Fruit fly (Drosophila melanogaster) whole organism, wandering third instar larva: ENCODE results near the gene CG5149.

Experiments
- Abd-B ChIP-seq: fragments of >200 bp; optimal IDR thresholded peaks from 2 replicates; lab custom pipeline; 2017; ENCODE audit warnings: missing biosample characterization, missing genetic modification characterization
- CG32264 ChIP-seq: fragments of 200-800 bp; sonication (Bioruptor generic); optimal IDR thresholded peaks from 2 replicates; lab custom pipeline; 2016; ENCODE audit warnings: missing biosample characterization, missing genetic modification characterization
- CG9705 ChIP-seq: fragments of 200-800 bp; sonication (Bioruptor generic); optimal IDR thresholded peaks from 2 replicates; lab custom pipeline; 2018; ENCODE audit warnings: missing biosample characterization, mild to moderate bottlenecking, missing genetic modification characterization
- CrebA ChIP-seq: fragments of 200-800 bp; sonication (Bioruptor generic); optimal IDR thresholded peaks from 2 replicates; lab custom pipeline; 2016; ENCODE audit warnings: missing biosample characterization, mild to moderate bottlenecking, missing genetic modification characterization, borderline replicate concordance
- Dfd ChIP-seq: fragments of >200 bp; optimal IDR thresholded peaks from 2 replicates; lab custom pipeline; 2017; ENCODE audit warnings: missing biosample characterization, missing genetic modification characterization
- Dif ChIP-seq: fragments of 200-275, 200-300 bp; sonication (Bioruptor generic); optimal IDR thresholded peaks from 2 replicates; lab custom pipeline; 2018; ENCODE audit warnings: missing biosample characterization, missing genetic modification characterization; ENCODE audit not compliant: partially characterized antibody
- GATAd ChIP-seq: sonication (Bioruptor generic); optimal IDR thresholded peaks from 2 replicates; lab custom pipeline; 2016; ENCODE audit warnings: missing biosample characterization, missing genetic modification characterization
- HLH106 ChIP-seq: fragments of 200-800 bp; optimal IDR thresholded peaks from 3 replicates; lab custom pipeline; 2019; ENCODE audit warnings: missing biosample characterization, mild to moderate bottlenecking, missing genetic modification characterization, moderate library complexity
- Hnf4 ChIP-seq: fragments of 200-800 bp; sonication (Bioruptor generic); optimal IDR thresholded peaks from 2 replicates; lab custom pipeline; 2016; ENCODE audit warnings: missing biosample characterization, mild to moderate bottlenecking, missing genetic modification characterization
- Hr78 ChIP-seq: fragments of >200 bp; optimal IDR thresholded peaks from 2 replicates; lab custom pipeline; 2017; ENCODE audit warnings: missing biosample characterization, missing genetic modification characterization
- Hr83 ChIP-seq: fragments of 200-300 bp; sonication (Bioruptor generic); optimal IDR thresholded peaks from 2 replicates; lab custom pipeline; 2016; ENCODE audit warnings: missing biosample characterization, mild to moderate bottlenecking, missing genetic modification characterization, moderate library complexity; ENCODE audit not compliant: poor library complexity, severe bottlenecking
- Jra ChIP-seq: sonication (Bioruptor generic); optimal IDR thresholded peaks from 2 replicates; lab custom pipeline; 2016; ENCODE audit warnings: missing biosample characterization, missing genetic modification characterization
- Myc ChIP-seq: fragments of >200 bp; optimal IDR thresholded peaks from 2 replicates; lab custom pipeline; 2017
- N ChIP-seq: fragments of >200 bp; optimal IDR thresholded peaks from 2 replicates; lab custom pipeline; 2018; ENCODE audit warnings: missing biosample characterization, missing external identifiers, missing genetic modification characterization
- OdsH ChIP-seq: fragments of 200-800 bp; sonication (Bioruptor generic); optimal IDR thresholded peaks from 2 replicates; lab custom pipeline; 2016; ENCODE audit warnings: missing biosample characterization, mild to moderate bottlenecking, missing genetic modification characterization
- Sp1 ChIP-seq: fragments of 200-800 bp; sonication (Bioruptor generic); optimal IDR thresholded peaks from 3 replicates; lab custom pipeline; 2019; ENCODE audit warnings: missing biosample characterization, mild to moderate bottlenecking, missing genetic modification characterization, moderate library complexity
- Vsx2 ChIP-seq: fragments of 200-300, 225-300 bp; sonication (Bioruptor generic); optimal IDR thresholded peaks from 2 replicates; lab custom pipeline; 2018; ENCODE audit warnings: missing biosample characterization, missing genetic modification characterization; ENCODE audit not compliant: partially characterized antibody
- br ChIP-seq: fragments of 200-800 bp; sonication (Bioruptor generic); optimal IDR thresholded peaks from 2 replicates; lab custom pipeline; 2016; ENCODE audit warnings: missing biosample characterization, missing genetic modification characterization
- brk ChIP-seq: fragments of 200-800 bp; sonication (Bioruptor generic); optimal IDR thresholded peaks from 2 replicates; lab custom pipeline; 2016; ENCODE audit warnings: missing biosample characterization, mild to moderate bottlenecking, missing genetic modification characterization
- dl ChIP-seq, 2 experiments: fragments of 175-275, 200-275 bp in 1 of 2; fragments of 200-275 bp in 1 of 2; sonication (Bioruptor generic); optimal IDR thresholded peaks; lab custom pipeline; 2018; ENCODE audit warnings: mild to moderate bottlenecking in 2 of 2, missing biosample characterization in 2 of 2, missing genetic modification characterization in 2 of 2, moderate library complexity in 2 of 2; ENCODE audit not compliant: partially characterized antibody in 2 of 2, insufficient read depth in 1 of 2
- dmrt93B ChIP-seq: fragments of 200-800 bp; sonication (Bioruptor generic); optimal IDR thresholded peaks from 2 replicates; lab custom pipeline; 2018; ENCODE audit warnings: missing biosample characterization, mild to moderate bottlenecking, missing genetic modification characterization
- dsf ChIP-seq: sonication (Bioruptor generic); optimal IDR thresholded peaks from 2 replicates; lab custom pipeline; 2016; ENCODE audit warnings: missing biosample characterization, missing genetic modification characterization, borderline replicate concordance
- ey ChIP-seq: fragments of 200-800 bp; sonication (Bioruptor generic); optimal IDR thresholded peaks from 2 replicates; lab custom pipeline; 2016; ENCODE audit warnings: missing biosample characterization, missing genetic modification characterization
- foxo ChIP-seq, 2 experiments: fragments of 200-800 bp; sonication (Bioruptor generic); optimal IDR thresholded peaks; 2 replicates in 1 of 2; 3 replicates in 1 of 2; lab custom pipeline; 2016 to 2017; ENCODE audit warnings: missing biosample characterization in 2 of 2, missing genetic modification characterization in 2 of 2
- fru ChIP-seq: fragments of 200-800 bp; sonication (Bioruptor generic); optimal IDR thresholded peaks from 3 replicates; lab custom pipeline; 2016; ENCODE audit warnings: missing biosample characterization, mild to moderate bottlenecking, missing genetic modification characterization
- h ChIP-seq: fragments of 200-800 bp; sonication (Bioruptor generic); optimal IDR thresholded peaks from 3 replicates; lab custom pipeline; 2016; ENCODE audit warnings: missing biosample characterization, mild to moderate bottlenecking, missing genetic modification characterization
- jim ChIP-seq: fragments of 175-275, 200-325 bp; sonication (Bioruptor generic); optimal IDR thresholded peaks from 2 replicates; lab custom pipeline; 2016; ENCODE audit warnings: missing biosample characterization, mild to moderate bottlenecking, missing genetic modification characterization
- lola ChIP-seq: fragments of >200 bp; optimal IDR thresholded peaks from 2 replicates; lab custom pipeline; 2017; ENCODE audit warnings: missing biosample characterization, missing genetic modification characterization
- pan ChIP-seq: fragments of >200 bp; optimal IDR thresholded peaks from 2 replicates; lab custom pipeline; 2017
- sage ChIP-seq: fragments of 200-800 bp; sonication (Bioruptor generic); optimal IDR thresholded peaks from 2 replicates; lab custom pipeline; 2016; ENCODE audit warnings: missing biosample characterization, mild to moderate bottlenecking, missing genetic modification characterization
- sv ChIP-seq: fragments of 200-800 bp; sonication (Bioruptor generic); optimal IDR thresholded peaks from 3 replicates; lab custom pipeline; 2016; ENCODE audit warnings: missing biosample characterization, missing genetic modification characterization
- tai ChIP-seq: sonication (Bioruptor generic); optimal IDR thresholded peaks from 2 replicates; lab custom pipeline; 2016; ENCODE audit warnings: missing biosample characterization, missing genetic modification characterization
- usp ChIP-seq: fragments of >200 bp; optimal IDR thresholded peaks from 2 replicates; lab custom pipeline; 2017; ENCODE audit warnings: missing biosample characterization, missing genetic modification characterization
- woc ChIP-seq: sonication (Bioruptor generic); optimal IDR thresholded peaks from 2 replicates; lab custom pipeline; 2016; ENCODE audit warnings: missing biosample characterization, mild to moderate bottlenecking, missing genetic modification characterization

The CG5149 gene

DNA sequence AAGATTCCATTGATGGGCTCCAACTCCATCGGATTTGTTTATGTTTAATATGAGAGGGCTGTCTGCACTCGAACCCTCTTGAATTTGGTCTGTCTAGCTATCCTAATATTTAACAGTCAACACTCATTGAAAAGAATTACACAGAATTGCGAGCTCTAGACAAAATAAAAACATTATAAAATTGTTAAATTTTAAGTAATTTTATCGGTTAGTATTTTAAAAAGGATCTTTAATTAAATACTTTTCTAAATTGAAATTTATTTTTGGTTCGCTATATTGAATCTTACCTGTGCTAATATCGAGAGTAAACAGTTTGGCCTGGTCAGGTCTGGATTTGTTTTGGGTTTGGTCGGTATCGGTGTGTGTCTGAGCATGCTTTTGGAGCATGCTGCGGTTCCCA, 13.6 kb upstream of the CG5149 start:
- no peak for TF ChIP-seq Myc
- TF ChIP-seq Dif (GFP tag; lab: Kevin White, UChicago): no peak
- peak; percentile 28 for TF ChIP-seq OdsH (GFP tag; lab: Kevin White, UChicago)
- peak; percentile 19 for TF ChIP-seq tai
- no peak for TF ChIP-seq CrebA (GFP tag; lab: Kevin White, UChicago)
- TF ChIP-seq dsf (GFP tag; lab: Kevin White, UChicago): no peak
- peak in 1 of 2 experiments; percentile 40 for TF ChIP-seq foxo (GFP tag; optimal IDR thresholded peaks at IDR 0.05; lab: Kevin White, UChicago)
- no peak for TF ChIP-seq GATAd (GFP tag; lab: Kevin White, UChicago)
- TF ChIP-seq ey (GFP tag; lab: Kevin White, UChicago): peak; percentile 15
- TF ChIP-seq dmrt93B: no peak
- no peak for TF ChIP-seq pan
- peak; percentile 33 for TF ChIP-seq sv (GFP tag; lab: Kevin White, UChicago)
- TF ChIP-seq h (GFP tag; lab: Kevin White, UChicago): peak; percentile 23
- TF ChIP-seq N: no peak
- TF ChIP-seq sage (GFP tag; lab: Kevin White, UChicago): no peak
- TF ChIP-seq fru (GFP tag; lab: Kevin White, UChicago): peak; percentile 23
- TF ChIP-seq HLH106 (tag; lab: Kevin White, UChicago): peak; percentile 26
- no peak for TF ChIP-seq Abd-B (GFP tag; lab: Kevin White, UChicago)
- no peak for TF ChIP-seq woc (GFP tag; lab: Kevin White, UChicago)
- TF ChIP-seq br (GFP tag; lab: Kevin White, UChicago): no peak
- TF ChIP-seq Vsx2: no peak
- TF ChIP-seq Hnf4 (GFP tag; lab: Kevin White, UChicago): peak; percentile 26
- peak; percentile 15 for TF ChIP-seq Sp1 (GFP tag; lab: Kevin White, UChicago)

DNA sequence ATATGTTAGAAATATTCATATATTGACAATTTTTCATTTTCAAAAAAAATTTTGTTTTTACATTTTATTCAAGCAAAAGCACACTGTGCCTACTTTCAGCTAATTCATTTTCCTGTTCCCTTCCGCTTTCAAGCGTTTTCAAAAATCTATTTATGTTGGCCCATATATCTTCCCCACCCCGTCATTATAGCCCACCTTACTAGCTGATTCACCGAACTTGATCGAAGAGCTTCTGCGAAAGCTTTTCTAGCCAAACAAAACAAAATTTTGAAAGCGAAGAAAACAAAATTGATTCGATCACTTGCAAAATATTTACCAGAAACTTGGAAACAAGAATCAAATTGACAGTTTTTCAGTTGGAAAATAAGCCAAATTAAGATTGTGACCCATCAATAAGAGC, 13.0 kb upstream of the CG5149 start, which contains the start of gene CG5171:
CG5171 (plus strand) TSS at position 311 of the 400 bp plus-strand sequence.
- TF ChIP-seq usp (GFP tag; lab: Kevin White, UChicago) (no peak), pan (no peak), ey (GFP tag; lab: Kevin White, UChicago) (no peak), GATAd (GFP tag; lab: Kevin White, UChicago) (no peak), Hr78 (GFP tag; lab: Kevin White, UChicago) (no peak), HLH106 (tag; lab: Kevin White, UChicago) (no peak), jim (GFP tag; lab: Kevin White, UChicago) (no peak), Dfd (GFP tag; lab: Kevin White, UChicago) (no peak), dl (GFP tag; optimal IDR thresholded peaks at IDR 0.05; lab: Kevin White, UChicago; ENCODE audit: insufficient read depth in 1 of 2, partially characterized antibody in 2 of 2) (no peak)

DNA sequence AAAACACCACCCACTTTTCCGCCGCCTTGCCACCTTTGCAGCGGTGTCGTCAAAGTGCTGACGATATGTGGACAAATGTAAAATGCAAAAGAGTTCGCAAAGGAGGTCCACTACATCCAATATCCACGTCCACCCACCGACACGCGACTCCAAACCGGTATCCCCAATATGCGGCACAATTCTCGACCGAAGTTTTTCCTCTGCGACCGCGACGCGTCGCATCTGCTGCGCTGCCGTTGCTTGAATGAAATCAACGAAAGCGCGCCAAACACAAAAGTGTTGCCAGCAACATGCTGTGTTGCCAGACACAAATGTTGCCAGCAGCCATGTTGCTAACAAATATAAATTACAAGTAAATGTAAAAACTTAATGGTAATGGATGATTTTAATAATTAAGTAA, 10.5 kb upstream of the CG5149 start, which contains the start of gene CG5160:
CG5160 (minus strand) TSS at position 223 of the 400 bp plus-strand sequence.
- TF ChIP-seq CG9705 (GFP tag; lab: Kevin White, UChicago) (no peak), Jra (GFP tag; lab: Kevin White, UChicago) (no peak), jim (GFP tag; lab: Kevin White, UChicago) (no peak), GATAd (GFP tag; lab: Kevin White, UChicago) (no peak), Hr83 (no peak), dl (GFP tag; optimal IDR thresholded peaks at IDR 0.05; lab: Kevin White, UChicago; ENCODE audit: insufficient read depth in 1 of 2, partially characterized antibody in 2 of 2) (no peak), ey (GFP tag; lab: Kevin White, UChicago) (no peak), OdsH (GFP tag; lab: Kevin White, UChicago) (no peak), sv (GFP tag; lab: Kevin White, UChicago) (no peak), N (no peak), brk (GFP tag; lab: Kevin White, UChicago) (no peak), fru (GFP tag; lab: Kevin White, UChicago) (no peak), Dif (GFP tag; lab: Kevin White, UChicago) (no peak), CrebA (GFP tag; lab: Kevin White, UChicago) (no peak), sage (GFP tag; lab: Kevin White, UChicago) (no peak), h (GFP tag; lab: Kevin White, UChicago) (no peak), pan (no peak), CG32264 (no peak), lola (GFP tag; lab: Kevin White, UChicago) (no peak)
